Fruit fly (Drosophila melanogaster) whole organism, wandering third instar larva: ENCODE data around the gene KaiR1D.

ENCODE experiments used
- HLH106 ChIP-seq: fragments of 200-800 bp; optimal IDR thresholded peaks from 3 replicates; lab custom pipeline; 2019; ENCODE audit warnings: missing biosample characterization, mild to moderate bottlenecking, missing genetic modification characterization, moderate library complexity
- Myc ChIP-seq: fragments of >200 bp; optimal IDR thresholded peaks from 2 replicates; lab custom pipeline; 2017
- brk ChIP-seq: fragments of 200-800 bp; sonication (Bioruptor generic); optimal IDR thresholded peaks from 2 replicates; lab custom pipeline; 2016; ENCODE audit warnings: missing biosample characterization, mild to moderate bottlenecking, missing genetic modification characterization
- dsf ChIP-seq: sonication (Bioruptor generic); optimal IDR thresholded peaks from 2 replicates; lab custom pipeline; 2016; ENCODE audit warnings: missing biosample characterization, missing genetic modification characterization, borderline replicate concordance
- lola ChIP-seq: fragments of >200 bp; optimal IDR thresholded peaks from 2 replicates; lab custom pipeline; 2017; ENCODE audit warnings: missing biosample characterization, missing genetic modification characterization
- sage ChIP-seq: fragments of 200-800 bp; sonication (Bioruptor generic); optimal IDR thresholded peaks from 2 replicates; lab custom pipeline; 2016; ENCODE audit warnings: missing biosample characterization, mild to moderate bottlenecking, missing genetic modification characterization

DNA sequence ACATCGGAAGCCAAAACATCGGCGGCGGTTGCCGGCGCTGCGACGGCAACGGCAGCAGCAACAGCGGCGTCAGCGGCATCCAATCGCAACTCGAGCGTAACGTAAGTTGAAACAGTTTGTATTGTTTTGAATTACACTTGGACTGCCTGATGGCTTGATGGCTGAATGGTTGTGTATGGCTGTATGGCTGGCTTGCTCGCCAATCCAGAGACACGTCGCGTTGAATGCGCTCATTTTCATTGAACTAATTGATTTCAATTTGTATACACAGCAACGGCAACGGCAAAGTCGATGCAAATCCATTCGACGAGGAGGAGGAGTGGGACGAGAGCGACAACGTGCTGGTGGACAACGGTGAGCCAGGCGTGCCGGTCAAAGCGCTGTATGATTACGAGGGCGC, 27.2 kb downstream of the KaiR1D start:
- TF ChIP-seq Myc (lab: Kevin White, UChicago) (no peak), dsf (GFP tag; lab: Kevin White, UChicago) (no peak), sage (no peak), HLH106 (tag; lab: Kevin White, UChicago) (no peak), lola (GFP tag; lab: Kevin White, UChicago) (no peak), brk (no peak)
